Fruit fly (Drosophila melanogaster) whole organism, embryonic: ENCODE measurements around the gene Cpsf100.

Experiments
- Bdp1 ChIP-seq: fragments of 200-800 bp; sonication (Bioruptor generic); optimal IDR thresholded peaks from 3 replicates; lab custom pipeline; 2016; ENCODE audit warnings: missing biosample characterization, missing genetic modification characterization
- CG1024 ChIP-seq: fragments of 200-800 bp; sonication (Bioruptor generic); IDR thresholded peaks from 2 replicates; pipeline ENCODE4 v1.3.6; 2022; ENCODE audit warnings: missing biosample characterization, missing genetic modification characterization
- CG10366 ChIP-seq: fragments of 200-800 bp; sonication (Bioruptor generic); IDR thresholded peaks from 2 replicates; pipeline ENCODE4 v1.3.6; 2022; ENCODE audit warnings: missing biosample characterization, missing genetic modification characterization
- CG1233 ChIP-seq: fragments of 200-800 bp; sonication (Bioruptor generic); optimal IDR thresholded peaks from 4 replicates; lab custom pipeline; 2018; ENCODE audit warnings: missing biosample characterization, mild to moderate bottlenecking, missing genetic modification characterization
- CG12942 ChIP-seq: fragments of 200-800 bp; sonication (Bioruptor generic); optimal IDR thresholded peaks from 3 replicates; lab custom pipeline; 2016; ENCODE audit warnings: missing biosample characterization, missing genetic modification characterization
- CG14667 ChIP-seq: fragments of 200-800 bp; sonication (Bioruptor generic); IDR thresholded peaks from 2 replicates; pipeline ENCODE4 v1.3.6; 2022; ENCODE audit warnings: missing biosample characterization, missing genetic modification characterization
- CG14965 ChIP-seq: fragments of 200-800 bp; sonication (Bioruptor generic); optimal IDR thresholded peaks from 2 replicates; lab custom pipeline; 2016; ENCODE audit warnings: missing biosample characterization, missing genetic modification characterization, borderline replicate concordance
- CG15696 ChIP-seq: fragments of 200-800 bp; sonication (Bioruptor generic); optimal IDR thresholded peaks from 2 replicates; lab custom pipeline; 2019; ENCODE audit warnings: missing biosample characterization, mild to moderate bottlenecking, missing genetic modification characterization, moderate library complexity
- CG17612 ChIP-seq: fragments of 200-800 bp; sonication (Bioruptor generic); IDR thresholded peaks from 2 replicates; pipeline ENCODE4 v1.3.6; 2022; ENCODE audit warnings: missing biosample characterization, missing genetic modification characterization
- CG1792 ChIP-seq: fragments of 200-800 bp; sonication (Bioruptor generic); optimal IDR thresholded peaks from 2 replicates; lab custom pipeline; 2016; ENCODE audit warnings: missing biosample characterization, missing genetic modification characterization
- CG2202 ChIP-seq: fragments of 200-800 bp; sonication (Bioruptor generic); optimal IDR thresholded peaks from 2 replicates; lab custom pipeline; 2018; ENCODE audit warnings: missing biosample characterization, mild to moderate bottlenecking, missing genetic modification characterization
- CG31365 ChIP-seq: fragments of 200-800 bp; sonication (Bioruptor generic); optimal IDR thresholded peaks from 2 replicates; lab custom pipeline; 2018; ENCODE audit warnings: missing biosample characterization, mild to moderate bottlenecking, missing genetic modification characterization
- CG34224 ChIP-seq: fragments of 200-800 bp; sonication (Bioruptor generic); IDR thresholded peaks from 3 replicates; pipeline ENCODE4 v1.3.6; 2022; ENCODE audit warnings: missing biosample characterization, missing genetic modification characterization; ENCODE audit not compliant: partially characterized antibody
- CG5180 ChIP-seq: fragments of 200-800 bp; sonication (Bioruptor generic); optimal IDR thresholded peaks from 3 replicates; lab custom pipeline; 2017; ENCODE audit warnings: missing biosample characterization, missing genetic modification characterization, mild to moderate bottlenecking, moderate library complexity, missing genetic modification reagents
- CG6654 ChIP-seq: fragments of 200-800 bp; sonication (Bioruptor generic); optimal IDR thresholded peaks from 2 replicates; lab custom pipeline; 2017; ENCODE audit warnings: missing biosample characterization, mild to moderate bottlenecking, missing genetic modification characterization
- CG6854 ChIP-seq: fragments of 200-800 bp; sonication (Bioruptor generic); optimal IDR thresholded peaks from 3 replicates; lab custom pipeline; 2017; ENCODE audit warnings: missing biosample characterization, mild to moderate bottlenecking, missing genetic modification characterization
- CG9817 ChIP-seq: fragments of 200-800 bp; sonication (Bioruptor generic); optimal IDR thresholded peaks from 2 replicates; lab custom pipeline; 2018; ENCODE audit warnings: missing biosample characterization, mild to moderate bottlenecking, missing genetic modification characterization, moderate library complexity
- CG9932 ChIP-seq: fragments of 200-800 bp; sonication (Bioruptor generic); IDR thresholded peaks from 2 replicates; pipeline ENCODE4 v1.3.6; 2022; ENCODE audit warnings: missing biosample characterization, missing genetic modification characterization
- D ChIP-seq, 2 experiments: fragments of 200-800 bp in 1 of 2; fragments of >200 bp in 1 of 2; sonication (Bioruptor generic) in 1 of 2; optimal IDR thresholded peaks; 2 replicates in 1 of 2; 3 replicates in 1 of 2; lab custom pipeline; 2017; ENCODE audit warnings: mild to moderate bottlenecking in 1 of 2, missing biosample characterization in 1 of 2, missing genetic modification characterization in 1 of 2, missing genetic modification reagents in 1 of 2
- Dbx ChIP-seq: fragments of 200-800 bp; sonication (Bioruptor generic); IDR thresholded peaks from 3 replicates; pipeline ENCODE4 v1.3.6; 2022; ENCODE audit warnings: missing biosample characterization, missing genetic modification characterization
- Dfd ChIP-seq, 2 experiments: fragments of >200 bp; optimal IDR thresholded peaks; 2 replicates each; lab custom pipeline; 2017; ENCODE audit warnings: missing biosample characterization in 2 of 2, missing genetic modification characterization in 2 of 2
- Ets65A ChIP-seq: fragments of 200-800 bp; sonication (Bioruptor generic); peaks from one replicate; lab custom pipeline; 2016; ENCODE audit warnings: missing biosample characterization, missing genetic modification characterization
- GATAe ChIP-seq: fragments of 200-800 bp; sonication (Bioruptor generic); conservative IDR thresholded peaks from 2 replicates; pipeline ENCODE4 v1.3.6; 2022; ENCODE audit warnings: missing biosample characterization, missing genetic modification characterization
- Hand ChIP-seq: fragments of 200-800 bp; sonication (Bioruptor generic); optimal IDR thresholded peaks from 2 replicates; lab custom pipeline; 2017; ENCODE audit warnings: mild to moderate bottlenecking, missing biosample characterization, missing genetic modification reagents, missing genetic modification characterization
- Hmr ChIP-seq: fragments of 200-800 bp; sonication (Bioruptor generic); optimal IDR thresholded peaks from 3 replicates; lab custom pipeline; 2017; ENCODE audit warnings: mild to moderate bottlenecking, missing biosample characterization, missing genetic modification reagents, missing genetic modification characterization
- NC2α ChIP-seq: fragments of 200-800 bp; sonication (Bioruptor generic); optimal IDR thresholded peaks from 2 replicates; lab custom pipeline; 2016; ENCODE audit warnings: missing biosample characterization, missing genetic modification characterization
- Optix ChIP-seq: fragments of 200-800 bp; sonication (Bioruptor generic); IDR thresholded peaks from 3 replicates; pipeline ENCODE4 v1.3.6; 2022; ENCODE audit warnings: missing biosample characterization, missing genetic modification characterization
- Side ChIP-seq: fragments of 200-800 bp; sonication (Bioruptor generic); optimal IDR thresholded peaks from 2 replicates; lab custom pipeline; 2016; ENCODE audit warnings: missing biosample characterization, missing genetic modification characterization
- Sry-δ ChIP-seq: fragments of 200-800 bp; sonication (Bioruptor generic); optimal IDR thresholded peaks from 2 replicates; lab custom pipeline; 2016; ENCODE audit warnings: missing biosample characterization, missing genetic modification characterization
- Trl ChIP-seq, 3 experiments: fragments of >200 bp in 2 of 3; fragments of 200-800 bp in 1 of 3; sonication (Bioruptor generic) in 1 of 3; optimal IDR thresholded peaks; 2 replicates in 1 of 3; 3 replicates in 2 of 3; lab custom pipeline; 2016 to 2017; ENCODE audit warnings: missing biosample characterization in 1 of 3, missing genetic modification characterization in 1 of 3
- Usf ChIP-seq: fragments of 200-800 bp; sonication (Bioruptor generic); optimal IDR thresholded peaks from 2 replicates; lab custom pipeline; 2017; ENCODE audit warnings: missing genotype, missing biosample characterization, missing genetic modification characterization
- aop ChIP-seq: fragments of 200-800 bp; sonication (Bioruptor generic); IDR thresholded peaks from 2 replicates; pipeline ENCODE4 v1.3.6; 2022; ENCODE audit warnings: missing biosample characterization, missing genetic modification characterization
- cwo ChIP-seq: fragments of 200-800 bp; sonication (Bioruptor generic); optimal IDR thresholded peaks from 3 replicates; lab custom pipeline; 2017; ENCODE audit warnings: missing biosample characterization, missing genetic modification characterization, mild to moderate bottlenecking, moderate library complexity, missing genetic modification reagents
- danr ChIP-seq: fragments of 200-800 bp; sonication (Bioruptor generic); IDR thresholded peaks from 2 replicates; pipeline ENCODE4 v1.3.6; 2022; ENCODE audit warnings: missing biosample characterization, missing genetic modification characterization
- fu2 ChIP-seq: fragments of 200-800 bp; sonication (Bioruptor generic); optimal IDR thresholded peaks from 2 replicates; lab custom pipeline; 2016; ENCODE audit warnings: missing biosample characterization, missing genetic modification characterization
- jigr1 ChIP-seq: fragments of 200-800 bp; sonication (Bioruptor generic); IDR thresholded peaks from 3 replicates; pipeline ENCODE4 v1.3.6; 2022; ENCODE audit warnings: missing biosample characterization, missing genetic modification characterization
- knrl ChIP-seq: fragments of 200-800 bp; sonication (Bioruptor generic); IDR thresholded peaks from 3 replicates; pipeline ENCODE4 v1.3.6; 2022; ENCODE audit warnings: missing biosample characterization, missing genetic modification characterization; ENCODE audit not compliant: partially characterized antibody
- lov ChIP-seq, 2 experiments: fragments of 200-800 bp in 1 of 2; fragments of >200 bp in 1 of 2; sonication (Bioruptor generic) in 1 of 2; IDR thresholded peaks in 1 of 2; optimal IDR thresholded peaks in 1 of 2; 2 replicates in 1 of 2; 3 replicates in 1 of 2; pipeline versions ENCODE4 v1.3.6 to Lab custom; 2017 to 2022; ENCODE audit warnings: missing biosample characterization in 1 of 2, missing genetic modification characterization in 1 of 2
- mld ChIP-seq: fragments of 200-800 bp; sonication (Bioruptor generic); IDR thresholded peaks from 3 replicates; pipeline ENCODE4 v1.3.6; 2022; ENCODE audit warnings: missing biosample characterization, missing genetic modification characterization; ENCODE audit not compliant: partially characterized antibody
- pnt ChIP-seq: fragments of 200-800 bp; sonication (Bioruptor generic); optimal IDR thresholded peaks from 3 replicates; lab custom pipeline; 2016; ENCODE audit warnings: missing biosample characterization, missing genetic modification characterization
- shn ChIP-seq: fragments of 200-800 bp; sonication (Bioruptor generic); optimal IDR thresholded peaks from 3 replicates; lab custom pipeline; 2016; ENCODE audit warnings: missing biosample characterization, missing genetic modification characterization
- toy ChIP-seq: fragments of 200-800 bp; sonication (Bioruptor generic); IDR thresholded peaks from 2 replicates; pipeline ENCODE4 v1.3.6; 2022; ENCODE audit warnings: missing biosample characterization, missing genetic modification characterization
- trem ChIP-seq: fragments of 200-800 bp; optimal IDR thresholded peaks from 3 replicates; lab custom pipeline; 2019; ENCODE audit warnings: missing biosample characterization, mild to moderate bottlenecking, missing genetic modification characterization, moderate library complexity
- usp ChIP-seq: fragments of >200 bp; optimal IDR thresholded peaks from 2 replicates; lab custom pipeline; 2017; ENCODE audit warnings: missing biosample characterization, missing genetic modification characterization
- vvl ChIP-seq: fragments of 200-800 bp; sonication (Bioruptor generic); IDR thresholded peaks from 2 replicates; pipeline ENCODE4 v1.3.6; 2022; ENCODE audit warnings: missing biosample characterization, missing genetic modification characterization

Gene Cpsf100

dm6 chr3R:29063207-29063920 lies 29.0 kb downstream of the Cpsf100 start (continued):
- TF ChIP-seq CG14667 (GFP tag; lab: Robert Waterston, UW) = no peak
- TF ChIP-seq CG12942 (GFP tag; lab: Kevin White, UChicago) = peak; percentile 10
- TF ChIP-seq jigr1 (GFP tag; lab: Robert Waterston, UW) = no peak
- no peak for TF ChIP-seq knrl (GFP tag; lab: Robert Waterston, UW)
- peak; percentile 31 for TF ChIP-seq Usf (GFP tag; lab: Kevin White, UChicago)
- TF ChIP-seq CG31365 (tag; lab: Kevin White, UChicago) = no peak
- peak; percentile 97 for TF ChIP-seq Ets65A
- peak; percentile 65 for TF ChIP-seq cwo (GFP tag; lab: Kevin White, UChicago)
- TF ChIP-seq danr (GFP tag; lab: Robert Waterston, UW) = no peak
- TF ChIP-seq CG1233 = peak; percentile 73
- no peak for TF ChIP-seq CG10366
- no peak for TF ChIP-seq CG9932 (GFP tag; lab: Robert Waterston, UW)
- TF ChIP-seq CG1792 (GFP tag; lab: Kevin White, UChicago) = peak; percentile 25
- TF ChIP-seq NC2α (GFP tag; lab: Kevin White, UChicago) = no peak
- no peak for TF ChIP-seq CG34224
- no peak for TF ChIP-seq CG1024
- TF ChIP-seq trem (tag; lab: Kevin White, UChicago) = peak; percentile 33
- TF ChIP-seq usp (GFP tag; lab: Kevin White, UChicago) = no peak
- TF ChIP-seq Side (GFP tag; lab: Kevin White, UChicago) = peak; percentile 21
- TF ChIP-seq CG6854 (GFP tag; lab: Kevin White, UChicago) = no peak
- TF ChIP-seq Optix (GFP tag; lab: Robert Waterston, UW) = no peak
- TF ChIP-seq Trl (optimal IDR thresholded peaks at IDR 0.05; lab: Kevin White, UChicago) = no peak
- peak; percentile 65 for TF ChIP-seq Trl (GFP tag; optimal IDR thresholded peaks at IDR 0.05; lab: Kevin White, UChicago)
- TF ChIP-seq GATAe (GFP tag; lab: Robert Waterston, UW) = no peak
- peak; percentile 77 for TF ChIP-seq CG15696
- TF ChIP-seq mld (GFP tag; lab: Robert Waterston, UW) = no peak
- TF ChIP-seq Dbx (GFP tag; lab: Robert Waterston, UW) = no peak
- no peak for TF ChIP-seq aop (GFP tag; lab: Robert Waterston, UW)
- TF ChIP-seq CG2202 (tag; lab: Kevin White, UChicago) = no peak
- TF ChIP-seq pnt = no peak
- TF ChIP-seq CG6654 (GFP tag; lab: Kevin White, UChicago) = peak; percentile 23
- TF ChIP-seq Hmr (GFP tag; lab: Kevin White, UChicago) = peak; percentile 75
- TF ChIP-seq Bdp1 (GFP tag; lab: Kevin White, UChicago) = peak; percentile 26
- TF ChIP-seq Hand (GFP tag; lab: Kevin White, UChicago) = peak; percentile 51
- no peak for TF ChIP-seq CG17612 (GFP tag; lab: Robert Waterston, UW)
- peak; percentile 37 for TF ChIP-seq fu2 (GFP tag; lab: Kevin White, UChicago)
- peak; percentile 56 for TF ChIP-seq shn (GFP tag; lab: Kevin White, UChicago)
- TF ChIP-seq Sry-δ = peak; percentile 94
- peak; percentile 85 for TF ChIP-seq CG9817
- TF ChIP-seq CG14965 = no peak
- TF ChIP-seq vvl (GFP tag; lab: Robert Waterston, UW) = no peak
- TF ChIP-seq toy (GFP tag; lab: Robert Waterston, UW) = no peak
- no peak for TF ChIP-seq lov (optimal IDR thresholded peaks at IDR 0.05; lab: Kevin White, UChicago)
- no peak for TF ChIP-seq lov (GFP tag; IDR thresholded peaks at IDR 0.05; lab: Robert Waterston, UW)
- no peak for TF ChIP-seq CG5180 (GFP tag; lab: Kevin White, UChicago)
- TF ChIP-seq Dfd (GFP tag; optimal IDR thresholded peaks at IDR 0.05; lab: Kevin White, UChicago) = no peak
- TF ChIP-seq D (optimal IDR thresholded peaks at IDR 0.05; lab: Kevin White, UChicago) = no peak
- peak; percentile 55 for TF ChIP-seq D (GFP tag; optimal IDR thresholded peaks at IDR 0.05; lab: Kevin White, UChicago)
